Worm (Caenorhabditis elegans): ENCODE results near the gene T07C4.12.

ce11 chrIII:10381473-10381872 is 49.0 kb upstream of the T07C4.12 start, which contains the start of gene C38H2.2:
- TF ChIP-seq lsy-2 (tag; optimal IDR thresholded peaks at IDR 0.05): no peak
- no peak for TF ChIP-seq ces-1 (GFP tag; optimal IDR thresholded peaks at IDR 0.05)
- no peak for TF ChIP-seq elt-1 (tag; optimal IDR thresholded peaks at IDR 0.05; ENCODE audit: borderline replicate concordance, insufficient read depth)
- TF ChIP-seq snpc-4 (tag; optimal IDR thresholded peaks at IDR 0.05): no peak
- no peak for TF ChIP-seq unc-39 (tag; optimal IDR thresholded peaks at IDR 0.05)
- TF ChIP-seq ztf-11 (tag; optimal IDR thresholded peaks at IDR 0.05): no peak
